Worm (Caenorhabditis elegans) whole organism, L2 larva: ENCODE measurements around the gene par-3.

Experiments used
- C34F6.9 ChIP-seq: fragments of 150-350 bp; optimal IDR thresholded peaks from 2 replicates; lab custom pipeline; 2014; ENCODE audit warnings: missing biosample characterization, missing genetic modification characterization
- ZK546.5 ChIP-seq: sonication (generic microtip); optimal IDR thresholded peaks from 2 replicates; lab custom pipeline; 2017; ENCODE audit warnings: missing biosample characterization, missing genetic modification characterization
- aly-2 ChIP-seq: fragments of 150-350 bp; optimal IDR thresholded peaks from 2 replicates; lab custom pipeline; 2014; ENCODE audit warnings: missing biosample characterization, missing genetic modification characterization
- dmd-4 ChIP-seq: sonication (generic microtip); optimal IDR thresholded peaks from 2 replicates; lab custom pipeline; 2017; ENCODE audit warnings: missing biosample characterization, missing genetic modification characterization
- elt-3 ChIP-seq: sonication (generic microtip); optimal IDR thresholded peaks from 2 replicates; lab custom pipeline; 2017; ENCODE audit warnings: missing biosample characterization, missing genetic modification characterization
- lin-13 ChIP-seq: fragments of 150-350 bp; optimal IDR thresholded peaks from 2 replicates; lab custom pipeline; 2014; ENCODE audit warnings: missing biosample characterization, missing genetic modification reagents, missing genetic modification characterization
- snpc-4 ChIP-seq: fragments of 150-350 bp; optimal IDR thresholded peaks from 2 replicates; lab custom pipeline; 2014; ENCODE audit warnings: missing biosample characterization, missing genetic modification characterization

- TF ChIP-seq elt-3, result no peak
- TF ChIP-seq snpc-4, result no peak
- TF ChIP-seq ZK546.5, result no peak
- no peak for TF ChIP-seq lin-13
- TF ChIP-seq dmd-4 (tag; lab: Kevin White, UChicago), result no peak
- no peak for TF ChIP-seq C34F6.9 (tag; lab: Kevin White, UChicago)
- no peak for TF ChIP-seq aly-2
Observed at ce11 chrIII:5635179-5635578, 28.9 kb upstream of the par-3 start, which contains the start of gene ckk-1.
